Worm (Caenorhabditis elegans) whole organism, young adult: Measurements from ENCODE around the gene mod-1.

ENCODE experiments used
- C06A6.2 ChIP-seq: fragments of 200-800 bp; sonication (Bioruptor generic); conservative IDR thresholded peaks from 2 replicates; pipeline ENCODE4 v1.3.6; 2022; ENCODE audit warnings: missing genetic modification characterization, missing compliant biosample characterization
- F22D6.2 ChIP-seq: sonication (generic microtip); optimal IDR thresholded peaks from 2 replicates; lab custom pipeline; 2016; ENCODE audit warnings: mild to moderate bottlenecking, missing genetic modification characterization, missing compliant biosample characterization
- F23B12.7 ChIP-seq: sonication (generic microtip); optimal IDR thresholded peaks from 2 replicates; lab custom pipeline; 2017; ENCODE audit warnings: missing genetic modification characterization, mild to moderate bottlenecking, missing compliant biosample characterization, antibody characterized with exemption, moderate library complexity; ENCODE audit not compliant: insufficient read depth
- F52B5.7 ChIP-seq: sonication (generic microtip); optimal IDR thresholded peaks from 2 replicates; lab custom pipeline; 2016; ENCODE audit warnings: mild to moderate bottlenecking, missing genetic modification characterization, missing compliant biosample characterization
- K12H6.12 ChIP-seq: fragments of 200-800 bp; sonication (Bioruptor generic); optimal IDR thresholded peaks from 2 replicates; lab custom pipeline; 2018; ENCODE audit warnings: mild to moderate bottlenecking, missing genetic modification characterization, missing compliant biosample characterization
- T07F8.4 ChIP-seq: sonication (generic microtip); optimal IDR thresholded peaks from 2 replicates; lab custom pipeline; 2016; ENCODE audit warnings: mild to moderate bottlenecking, missing genetic modification characterization, moderate library complexity, missing compliant biosample characterization
- akir-1 ChIP-seq: fragments of 200-800 bp; sonication (Bioruptor generic); optimal IDR thresholded peaks from 2 replicates; lab custom pipeline; 2018; ENCODE audit warnings: mild to moderate bottlenecking, missing genetic modification characterization, moderate library complexity, missing compliant biosample characterization
- aptf-2 ChIP-seq: fragments of 200-800 bp; sonication (Bioruptor generic); conservative IDR thresholded peaks from 2 replicates; pipeline ENCODE4 v1.3.6; 2022; ENCODE audit warnings: missing genetic modification reagents, missing genetic modification characterization, missing compliant biosample characterization
- athp-1 ChIP-seq: sonication (generic microtip); optimal IDR thresholded peaks from 2 replicates; lab custom pipeline; 2017; ENCODE audit warnings: mild to moderate bottlenecking, missing genetic modification characterization, missing compliant biosample characterization
- attf-5 ChIP-seq: fragments of 200-800 bp; sonication (Bioruptor generic); optimal IDR thresholded peaks from 2 replicates; lab custom pipeline; 2018; ENCODE audit warnings: mild to moderate bottlenecking, missing genetic modification characterization, missing compliant biosample characterization
- attf-6 ChIP-seq: fragments of 200-800 bp; sonication (Bioruptor generic); IDR thresholded peaks from 2 replicates; pipeline ENCODE4 v1.3.6; 2022; ENCODE audit warnings: missing genetic modification reagents, missing genetic modification characterization, missing compliant biosample characterization
- ceh-27 ChIP-seq: fragments of 200-800 bp; sonication (Bioruptor generic); optimal IDR thresholded peaks from 2 replicates; lab custom pipeline; 2018; ENCODE audit warnings: mild to moderate bottlenecking, missing genetic modification characterization, moderate library complexity, missing compliant biosample characterization
- ceh-40 ChIP-seq: fragments of 200-800 bp; sonication (Bioruptor generic); IDR thresholded peaks from 2 replicates; pipeline ENCODE4 v1.3.6; 2022; ENCODE audit warnings: missing genetic modification characterization, missing compliant biosample characterization
- die-1 ChIP-seq: sonication (generic microtip); optimal IDR thresholded peaks from 2 replicates; lab custom pipeline; 2016; ENCODE audit warnings: missing genotype, mild to moderate bottlenecking, missing genetic modification characterization, missing compliant biosample characterization
- dpff-1 ChIP-seq: sonication (generic microtip); optimal IDR thresholded peaks from 2 replicates; lab custom pipeline; 2017; ENCODE audit warnings: mild to moderate bottlenecking, missing genetic modification characterization, missing compliant biosample characterization
- egrh-3 ChIP-seq: fragments of 200-800 bp; sonication (Bioruptor generic); IDR thresholded peaks from 2 replicates; pipeline ENCODE4 v1.3.6; 2022; ENCODE audit warnings: missing genetic modification reagents, missing genetic modification characterization, missing compliant biosample characterization
- hlh-12 ChIP-seq: sonication (generic microtip); optimal IDR thresholded peaks from 2 replicates; lab custom pipeline; 2016; ENCODE audit warnings: missing genetic modification characterization, missing compliant biosample characterization
- hlh-26 ChIP-seq: fragments of 200-800 bp; sonication (Bioruptor generic); conservative IDR thresholded peaks from 2 replicates; pipeline ENCODE4 v1.3.6; 2022; ENCODE audit warnings: missing genetic modification reagents, missing genetic modification characterization, missing compliant biosample characterization
- hmg-1.2 ChIP-seq: fragments of 200-800 bp; sonication (Bioruptor generic); IDR thresholded peaks from 2 replicates; pipeline ENCODE4 v1.3.6; 2022; ENCODE audit warnings: missing genetic modification reagents, missing genetic modification characterization, missing compliant biosample characterization
- hmg-20 ChIP-seq: fragments of 200-800 bp; sonication (Bioruptor generic); IDR thresholded peaks from 2 replicates; pipeline ENCODE4 v1.3.6; 2022; ENCODE audit warnings: missing genetic modification reagents, missing genetic modification characterization, missing compliant biosample characterization
- hrde-1 ChIP-seq: sonication (generic microtip); optimal IDR thresholded peaks from 2 replicates; lab custom pipeline; 2016; ENCODE audit warnings: missing genetic modification characterization, mild to moderate bottlenecking, missing compliant biosample characterization, moderate library complexity, missing genotype, missing genetic modification reagents, borderline replicate concordance
- hsf-1 ChIP-seq: fragments of 200-800 bp; sonication (Bioruptor generic); IDR thresholded peaks from 2 replicates; pipeline ENCODE4 v1.3.6; 2022; ENCODE audit warnings: missing genetic modification reagents, missing genetic modification characterization, missing compliant biosample characterization
- lag-1 ChIP-seq: fragments of 200-800 bp; sonication (Bioruptor generic); IDR thresholded peaks from 2 replicates; pipeline ENCODE4 v1.3.6; 2022; ENCODE audit warnings: missing genetic modification reagents, missing genetic modification characterization, missing compliant biosample characterization
- lir-1 ChIP-seq: fragments of 200-800 bp; sonication (Bioruptor generic); conservative IDR thresholded peaks from 2 replicates; pipeline ENCODE4 v1.3.6; 2022; ENCODE audit warnings: missing genetic modification reagents, missing genetic modification characterization, missing compliant biosample characterization
- lsy-27 ChIP-seq: sonication (generic microtip); optimal IDR thresholded peaks from 2 replicates; lab custom pipeline; 2017; ENCODE audit warnings: missing genetic modification characterization, mild to moderate bottlenecking, missing compliant biosample characterization, antibody characterized with exemption, missing genotype, borderline replicate concordance; ENCODE audit not compliant: insufficient read depth
- madf-3 ChIP-seq: fragments of 200-800 bp; sonication (Bioruptor generic); IDR thresholded peaks from 2 replicates; pipeline ENCODE4 v1.3.6; 2022; ENCODE audit warnings: missing genetic modification reagents, missing genetic modification characterization, missing compliant biosample characterization
- madf-6 ChIP-seq: fragments of 200-800 bp; sonication (Bioruptor generic); IDR thresholded peaks from 2 replicates; pipeline ENCODE4 v1.3.6; 2022; ENCODE audit warnings: missing genetic modification reagents, missing genetic modification characterization, missing compliant biosample characterization
- mes-4 ChIP-seq: sonication (generic microtip); optimal IDR thresholded peaks from 2 replicates; lab custom pipeline; 2016; ENCODE audit warnings: missing genotype, missing genetic modification characterization, missing compliant biosample characterization
- mxl-1 ChIP-seq: sonication (generic microtip); optimal IDR thresholded peaks from 2 replicates; lab custom pipeline; 2016; ENCODE audit warnings: missing genetic modification characterization, missing compliant biosample characterization
- nfya-1 ChIP-seq: sonication (generic microtip); optimal IDR thresholded peaks from 2 replicates; lab custom pipeline; 2017; ENCODE audit warnings: antibody characterized with exemption, missing compliant biosample characterization, missing genetic modification characterization, borderline replicate concordance; ENCODE audit not compliant: insufficient read depth
- nhr-80 ChIP-seq: sonication (generic microtip); optimal IDR thresholded peaks from 2 replicates; lab custom pipeline; 2016; ENCODE audit warnings: missing genetic modification characterization, missing compliant biosample characterization
- repo-1 ChIP-seq: sonication (generic microtip); optimal IDR thresholded peaks from 2 replicates; lab custom pipeline; 2017; ENCODE audit warnings: mild to moderate bottlenecking, missing genetic modification characterization, missing compliant biosample characterization
- rpc-1 ChIP-seq, 2 experiments: fragments of 150-350 bp in 1 of 2; sonication (generic microtip) in 1 of 2; optimal IDR thresholded peaks; 2 replicates each; lab custom pipeline; 2014 to 2018; ENCODE audit warnings: missing biosample characterization in 1 of 2, missing genetic modification characterization in 1 of 2, missing genetic modification reagents in 1 of 2, missing genotype in 1 of 2
- snpc-3.4 ChIP-seq: sonication (generic microtip); optimal IDR thresholded peaks from 2 replicates; lab custom pipeline; 2017; ENCODE audit warnings: missing genetic modification characterization, mild to moderate bottlenecking, missing compliant biosample characterization, antibody characterized with exemption, moderate library complexity, missing genotype, missing genetic modification reagents
- snpc-4 ChIP-seq, 5 experiments: fragments of 150-350 bp in 1 of 5; sonication (generic microtip) in 4 of 5; optimal IDR thresholded peaks; 2 replicates each; lab custom pipeline; 2014 to 2018; ENCODE audit warnings: missing genetic modification characterization in 5 of 5, missing biosample characterization in 3 of 5, antibody characterized with exemption in 2 of 5, mild to moderate bottlenecking in 2 of 5, missing compliant biosample characterization in 2 of 5, missing genotype in 2 of 5, moderate library complexity in 2 of 5, missing genetic modification reagents in 1 of 5
- xnd-1 ChIP-seq: sonication (generic microtip); optimal IDR thresholded peaks from 2 replicates; lab custom pipeline; 2016; ENCODE audit warnings: missing genotype, missing genetic modification reagents, missing genetic modification characterization, missing compliant biosample characterization
- ztf-22 ChIP-seq: fragments of 200-800 bp; sonication (Bioruptor generic); optimal IDR thresholded peaks from 2 replicates; lab custom pipeline; 2018; ENCODE audit warnings: mild to moderate bottlenecking, missing genetic modification characterization, moderate library complexity, missing compliant biosample characterization
- ztf-26 ChIP-seq: sonication (generic microtip); optimal IDR thresholded peaks from 2 replicates; lab custom pipeline; 2017; ENCODE audit warnings: missing genetic modification characterization, missing compliant biosample characterization
- ztf-28 ChIP-seq: fragments of 200-800 bp; sonication (Bioruptor generic); IDR thresholded peaks from 2 replicates; pipeline ENCODE4 v1.3.6; 2022; ENCODE audit warnings: missing genetic modification reagents, missing genetic modification characterization, missing compliant biosample characterization
- ztf-6 ChIP-seq: fragments of 200-800 bp; sonication (Bioruptor generic); IDR thresholded peaks from 2 replicates; pipeline ENCODE4 v1.3.6; 2022; ENCODE audit warnings: missing genetic modification reagents, missing genetic modification characterization, missing compliant biosample characterization

mod-1 gene

DNA sequence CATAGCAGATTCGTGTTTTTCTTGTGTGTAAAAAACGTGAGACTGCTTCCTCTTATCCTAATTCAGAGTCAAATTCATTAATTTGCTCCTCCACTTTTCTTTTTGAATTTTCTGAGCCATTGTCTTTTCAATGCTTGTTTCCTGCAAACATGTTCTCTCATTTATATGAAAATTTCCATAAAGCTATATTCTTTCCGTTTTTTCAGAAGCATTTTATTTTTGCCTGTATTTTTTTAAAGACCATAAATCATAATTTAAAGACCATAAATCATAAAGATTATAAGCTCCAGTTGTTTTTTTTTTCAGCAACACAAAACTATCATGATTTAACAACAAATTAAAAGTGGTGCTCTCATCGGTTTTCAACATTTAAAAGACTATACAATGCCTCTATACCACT, 6.9 kb downstream of the mod-1 start, which contains the start of gene frpr-11:
Gene frpr-11, plus strand, starts transcription at position 301 of the 400 bp plus-strand sequence.
- TF ChIP-seq attf-5 (no peak), ceh-27 (no peak), lsy-27 (tag; lab: Kevin White, UChicago) (no peak), lag-1 (GFP tag; lab: Robert Waterston, UW) (no peak), snpc-3.4 (tag; lab: Kevin White, UChicago) (no peak), ztf-26 (tag; lab: Kevin White, UChicago) (no peak), attf-6 (GFP tag; lab: Robert Waterston, UW) (no peak), madf-3 (GFP tag; lab: Robert Waterston, UW) (no peak), ztf-6 (GFP tag; lab: Robert Waterston, UW) (no peak), mxl-1 (tag; lab: Kevin White, UChicago) (no peak)

DNA sequence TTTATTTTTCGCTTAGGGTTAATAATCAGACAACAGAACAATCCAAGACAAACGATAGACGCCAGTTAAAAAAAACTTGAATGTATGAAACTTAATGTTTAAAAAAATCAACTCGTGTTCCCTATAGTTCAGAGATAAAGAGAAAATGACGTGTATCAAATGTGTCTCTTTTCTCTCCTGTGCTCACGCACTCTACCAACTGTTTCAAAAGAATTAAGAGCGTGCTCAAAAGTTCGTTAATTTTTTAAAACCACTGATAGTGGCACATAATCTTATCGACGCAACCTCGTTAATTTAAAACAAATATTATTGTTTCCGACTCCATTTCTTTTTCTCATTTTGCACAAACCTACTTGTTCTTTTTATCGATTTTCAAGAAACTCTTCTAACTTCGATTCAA, 8.2 kb downstream of the mod-1 start:
- TF ChIP-seq T07F8.4 (tag; lab: Kevin White, UChicago) (no peak), nhr-80 (tag; lab: Kevin White, UChicago) (peak; percentile 77), hmg-20 (GFP tag; lab: Robert Waterston, UW) (no peak)
- TF ChIP-seq, all 124 proteins: peak for 1

DNA sequence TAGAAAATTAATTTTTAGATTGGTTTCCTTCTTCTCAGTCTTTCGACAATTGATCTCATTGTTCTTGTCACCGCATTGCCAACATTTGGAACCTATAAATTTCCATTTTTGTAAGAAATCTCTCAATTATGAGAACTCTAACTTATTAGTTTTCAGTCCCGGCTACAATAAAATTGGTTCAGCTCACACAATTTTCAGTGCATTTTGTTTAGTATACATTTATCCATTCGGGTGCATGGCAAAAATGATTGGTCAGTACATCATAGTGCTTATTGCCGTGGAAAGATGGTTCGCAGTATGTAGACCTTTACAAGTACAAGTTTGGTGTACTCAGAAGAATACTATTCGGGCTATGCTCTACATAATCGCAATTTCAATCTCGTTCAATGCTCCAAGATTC, 9.9 kb downstream of the mod-1 start:
- TF ChIP-seq F23B12.7, result no peak
- no peak for TF ChIP-seq egrh-3 (GFP tag; lab: Robert Waterston, UW)
- TF ChIP-seq F22D6.2, result no peak
- no peak for TF ChIP-seq hmg-1.2
- no peak for TF ChIP-seq attf-5
- TF ChIP-seq F52B5.7 (tag; lab: Kevin White, UChicago), result no peak
- TF ChIP-seq hlh-12 (tag; lab: Kevin White, UChicago), result no peak
- TF ChIP-seq die-1 (tag; lab: Kevin White, UChicago), result no peak
- no peak for TF ChIP-seq C06A6.2 (GFP tag; lab: Robert Waterston, UW)
- no peak for TF ChIP-seq lir-1
- TF ChIP-seq aptf-2, result no peak
- no peak for TF ChIP-seq K12H6.12 (tag; lab: Kevin White, UChicago)

DNA sequence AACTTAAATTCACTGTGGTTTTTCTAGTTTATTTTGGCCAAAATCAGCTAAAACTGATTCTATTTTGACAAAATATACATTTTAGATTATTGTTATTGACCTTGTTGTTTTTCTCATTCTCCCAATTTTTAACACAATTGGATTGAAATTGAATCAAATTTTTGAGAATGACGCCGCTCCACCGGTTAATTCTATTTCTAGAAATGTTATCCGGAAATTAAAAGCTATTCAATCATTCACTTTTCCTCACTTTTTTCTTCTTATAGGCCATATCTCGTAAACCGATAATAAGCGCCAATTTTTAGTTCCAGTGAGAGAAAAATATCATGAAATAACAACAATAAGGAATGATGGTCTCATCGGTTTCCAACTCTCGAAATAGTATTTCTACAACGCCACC, 11.1 kb downstream of the mod-1 start, which contains the start of gene frpr-12:
Gene frpr-12, plus strand, starts transcription at position 301 of the 400 bp plus-strand sequence.
- TF ChIP-seq mes-4 (tag; lab: Kevin White, UChicago), result no peak
- TF ChIP-seq hsf-1 (GFP tag; lab: Robert Waterston, UW), result no peak
- no peak for TF ChIP-seq ceh-40 (GFP tag; lab: Robert Waterston, UW)
- TF ChIP-seq hrde-1 (tag; lab: Kevin White, UChicago), result no peak
- no peak for TF ChIP-seq hlh-26 (GFP tag; lab: Robert Waterston, UW)
- TF ChIP-seq, all 124 proteins: peak for 0

DNA sequence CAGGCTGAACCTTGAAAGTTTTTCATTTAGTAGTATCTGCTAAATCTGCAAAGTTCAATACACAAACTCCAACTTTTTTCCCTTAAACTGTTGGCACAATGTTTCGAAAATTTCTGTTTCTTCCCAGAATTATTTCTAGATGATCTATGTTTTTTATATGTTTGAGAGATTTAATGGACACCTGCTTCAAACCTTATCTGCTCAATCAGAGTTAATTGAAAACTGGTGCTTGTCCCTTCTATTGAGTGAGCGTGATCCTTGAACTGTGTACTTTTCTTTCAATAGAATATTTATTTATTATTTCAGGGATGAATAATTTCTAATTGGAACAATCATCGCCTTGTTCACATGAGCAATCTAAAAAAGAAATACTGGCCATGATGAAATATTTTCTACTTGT, 15.1 kb downstream of the mod-1 start, which contains the start of gene frpr-13:
Gene frpr-13, plus strand, starts transcription at position 301 of the 400 bp plus-strand sequence.
- TF ChIP-seq athp-1 (tag; lab: Kevin White, UChicago), result no peak
- no peak for TF ChIP-seq xnd-1
- no peak for TF ChIP-seq ztf-22 (GFP tag; lab: Kevin White, UChicago)
- TF ChIP-seq rpc-1 (optimal IDR thresholded peaks at IDR 0.05; lab: Kevin White, UChicago), result no peak
- TF ChIP-seq rpc-1 (tag; optimal IDR thresholded peaks at IDR 0.05; lab: Kevin White, UChicago), result no peak
- no peak for TF ChIP-seq madf-6
- no peak for TF ChIP-seq akir-1 (GFP tag; lab: Kevin White, UChicago)
- TF ChIP-seq dpff-1, result no peak
- TF ChIP-seq attf-5, result no peak
- no peak for TF ChIP-seq ztf-26 (tag; lab: Kevin White, UChicago)
- no peak for TF ChIP-seq die-1 (tag; lab: Kevin White, UChicago)
- no peak for TF ChIP-seq ztf-6 (GFP tag; lab: Robert Waterston, UW)
- TF ChIP-seq ceh-40 (GFP tag; lab: Robert Waterston, UW), result no peak
- TF ChIP-seq repo-1 (tag; lab: Kevin White, UChicago), result no peak
- TF ChIP-seq ztf-28 (GFP tag; lab: Robert Waterston, UW), result no peak
- TF ChIP-seq nfya-1 (tag; lab: Kevin White, UChicago), result no peak
- no peak for TF ChIP-seq F52B5.7 (tag; lab: Kevin White, UChicago)
- TF ChIP-seq snpc-4 (GFP tag; optimal IDR thresholded peaks at IDR 0.05; lab: Kevin White, UChicago), result no peak
- no peak for TF ChIP-seq snpc-4 (tag; optimal IDR thresholded peaks at IDR 0.05; lab: Kevin White, UChicago)
